Worm (Caenorhabditis elegans) whole organism, L2 larva: ENCODE data around the gene srz-44.
"Not testable (repeated sequence)": the region's sequence is repeated elsewhere in the genome, so short reads cannot be mapped to it uniquely, and the experiment has no call there.

Experiments used
- aly-2 ChIP-seq: fragments of 150-350 bp; optimal IDR thresholded peaks from 2 replicates; lab custom pipeline; 2014; ENCODE audit warnings: missing biosample characterization, missing genetic modification characterization
- ama-1 ChIP-seq: fragments of 150-350 bp; optimal IDR thresholded peaks from 2 replicates; lab custom pipeline; 2018; ENCODE audit warnings: inconsistent platforms
- ceh-82 ChIP-seq: fragments of 150-350 bp; optimal IDR thresholded peaks from 2 replicates; lab custom pipeline; 2014; ENCODE audit warnings: missing biosample characterization, missing genetic modification characterization
- mdl-1 ChIP-seq, 2 experiments: fragments of 150-350 bp in 1 of 2; sonication (generic microtip) in 1 of 2; optimal IDR thresholded peaks; 2 replicates each; lab custom pipeline; 2017; ENCODE audit warnings: missing biosample characterization in 2 of 2, missing genetic modification characterization in 2 of 2
- skn-1 ChIP-seq: sonication (generic microtip); optimal IDR thresholded peaks from 2 replicates; lab custom pipeline; 2017; ENCODE audit warnings: missing biosample characterization, missing genetic modification characterization
- snpc-4 ChIP-seq: fragments of 150-350 bp; optimal IDR thresholded peaks from 2 replicates; lab custom pipeline; 2014; ENCODE audit warnings: missing biosample characterization, missing genetic modification characterization
- unc-39 ChIP-seq: fragments of 150-350 bp; optimal IDR thresholded peaks from 2 replicates; lab custom pipeline; 2014; ENCODE audit warnings: missing biosample characterization, missing genetic modification characterization
- unc-62 ChIP-seq: fragments of 150-350 bp; optimal IDR thresholded peaks from 2 replicates; lab custom pipeline; 2014; ENCODE audit warnings: missing biosample characterization, missing genetic modification reagents, missing genetic modification characterization

DNA sequence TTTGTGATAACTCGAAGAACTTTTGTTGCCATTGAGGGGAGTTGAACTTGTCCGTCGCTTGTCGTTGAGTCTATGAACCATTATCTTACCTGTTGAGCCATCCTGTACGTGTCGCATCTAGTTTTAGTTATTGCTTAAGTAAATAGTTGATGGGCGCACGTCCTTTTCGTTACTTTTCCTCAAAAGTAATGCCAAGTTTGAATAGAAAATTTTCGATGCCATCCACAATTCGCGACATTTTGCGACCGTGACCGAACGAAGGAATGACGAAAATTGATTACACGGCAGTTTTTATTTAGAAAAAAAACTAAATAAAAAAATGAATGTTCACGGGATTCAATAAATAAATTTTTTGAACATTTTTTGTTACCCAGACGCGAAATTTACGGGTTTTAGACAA, 29.4 kb upstream of the srz-44 start, which contains the start of gene F53E4.1:
- TF ChIP-seq unc-62 (GFP tag; lab: Kevin White, UChicago); snpc-4; mdl-1 (tag; optimal IDR thresholded peaks at IDR 0.05; lab: Kevin White, UChicago); ceh-82; unc-39 (tag; lab: Kevin White, UChicago); aly-2; skn-1 (tag; lab: Kevin White, UChicago); ama-1 (lab: Kevin White, UChicago): not testable (repeated sequence)
